Fruit fly (Drosophila melanogaster) whole organism, adult: Measurements from ENCODE around the gene alpha-Est6.

ENCODE experiments used
- CG1620 ChIP-seq: fragments of 200-800 bp; sonication (Bioruptor generic); optimal IDR thresholded peaks from 2 replicates; lab custom pipeline; 2016; ENCODE audit warnings: missing biosample characterization, missing genetic modification characterization
- CG5204 ChIP-seq: fragments of 200-800 bp; sonication (Bioruptor generic); optimal IDR thresholded peaks from 2 replicates; lab custom pipeline; 2016; ENCODE audit warnings: missing biosample characterization, missing genetic modification characterization
- CG7101 ChIP-seq: fragments of 200-800 bp; sonication (Bioruptor generic); optimal IDR thresholded peaks from 2 replicates; lab custom pipeline; 2018; ENCODE audit warnings: missing biosample characterization, mild to moderate bottlenecking, missing genetic modification characterization, moderate library complexity
- Hr96 ChIP-seq: fragments of 200-800 bp; sonication (Bioruptor generic); optimal IDR thresholded peaks from 2 replicates; lab custom pipeline; 2016; ENCODE audit warnings: missing biosample characterization, missing genetic modification characterization
- bab1 ChIP-seq: fragments of 200-800 bp; sonication (Bioruptor generic); optimal IDR thresholded peaks from 3 replicates; lab custom pipeline; 2019; ENCODE audit warnings: missing biosample characterization, mild to moderate bottlenecking, missing genetic modification characterization, moderate library complexity
- kay ChIP-seq: fragments of 200-800 bp; sonication (Bioruptor generic); peaks from one replicate; lab custom pipeline; 2016; ENCODE audit warnings: missing biosample characterization, missing genetic modification characterization, borderline replicate concordance
- pad ChIP-seq: fragments of 200-800 bp; sonication (Bioruptor generic); optimal IDR thresholded peaks from 3 replicates; lab custom pipeline; 2017; ENCODE audit warnings: missing biosample characterization, missing genetic modification characterization, mild to moderate bottlenecking, moderate library complexity, missing genetic modification reagents
- toe ChIP-seq: fragments of 200-800 bp; sonication (Bioruptor generic); optimal IDR thresholded peaks from 2 replicates; lab custom pipeline; 2016; ENCODE audit warnings: missing biosample characterization, missing genetic modification characterization

DNA sequence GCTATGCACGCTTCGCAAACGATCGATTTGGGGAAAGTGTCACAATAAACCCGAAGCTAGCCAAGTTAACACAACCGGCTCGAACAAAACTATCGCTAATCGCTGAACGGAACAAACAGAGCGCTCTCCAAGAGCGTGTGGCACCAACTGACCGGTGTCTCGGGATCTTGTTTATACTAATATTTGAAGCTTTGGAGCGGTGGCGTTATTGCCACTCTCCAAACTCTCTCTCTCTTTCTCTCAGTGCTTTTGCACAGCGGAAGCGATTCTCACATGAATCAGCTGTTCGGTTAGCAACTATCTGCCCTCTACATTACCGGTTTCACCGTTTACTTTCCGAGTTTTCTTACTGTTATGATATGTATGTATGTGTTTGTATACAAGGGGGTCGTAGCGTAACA is 37.1 kb downstream of the alpha-Est6 start:
- peak; percentile 81 for TF ChIP-seq pad (GFP tag; lab: Kevin White, UChicago)
- TF ChIP-seq Hr96 (GFP tag; lab: Kevin White, UChicago), result no peak
- TF ChIP-seq kay (GFP tag; lab: Kevin White, UChicago), result no peak
- no peak for TF ChIP-seq CG1620 (GFP tag; lab: Kevin White, UChicago)
- TF ChIP-seq CG5204 (GFP tag; lab: Kevin White, UChicago), result no peak
- no peak for TF ChIP-seq toe
- peak; percentile 50 for TF ChIP-seq bab1 (GFP tag; lab: Kevin White, UChicago)
- peak; percentile 30 for TF ChIP-seq CG7101 (tag; lab: Kevin White, UChicago)
